Worm (Caenorhabditis elegans): Measurements from ENCODE around the gene srh-112.

- no peak for TF ChIP-seq W03F9.2 (tag; optimal IDR thresholded peaks at IDR 0.05)
- TF ChIP-seq him-1 (tag; optimal IDR thresholded peaks at IDR 0.05), result no peak
- no peak for TF ChIP-seq dao-5 (tag; optimal IDR thresholded peaks at IDR 0.05)
Measured at ce11 chrV:17251364-17251961, 25.4 kb upstream of the srh-112 start, which contains the start of gene Y61B8A.6.

All from whole organism, L4/young adult.